Fruit fly (Drosophila melanogaster): Measurements from ENCODE around the gene how.

how gene

dm6 chr3R:22023041-22023626 lies 18.9 kb upstream of the how start, which contains the start of the genes Mitofilin and mRpL35 (continued):
- peak; percentile 13 for TF ChIP-seq CG11902 (GFP tag; optimal IDR thresholded peaks at IDR 0.05)
- no peak for TF ChIP-seq spab (GFP tag; optimal IDR thresholded peaks at IDR 0.05)
- peak; percentile 38 for TF ChIP-seq acj6 (GFP tag; optimal IDR thresholded peaks at IDR 0.05)
- peak; percentile 6 for TF ChIP-seq Ets21C (GFP tag; optimal IDR thresholded peaks at IDR 0.05)
- TF ChIP-seq CG16779 (tag; optimal IDR thresholded peaks at IDR 0.05) = no peak
- peak; percentile 51 for TF ChIP-seq Sox15 (GFP tag; optimal IDR thresholded peaks at IDR 0.05)
- peak; percentile 92 for TF ChIP-seq svp (GFP tag)
- no peak for TF ChIP-seq Sox102F (GFP tag; optimal IDR thresholded peaks at IDR 0.05)
- peak; percentile 28; the same call in 1 of the 3 replicates for TF ChIP-seq CG6163 (GFP tag; IDR thresholded peaks at IDR 0.05)
- no peak for TF ChIP-seq CG6276 (GFP tag; optimal IDR thresholded peaks at IDR 0.05)
- TF ChIP-seq fd85E (GFP tag; optimal IDR thresholded peaks at IDR 0.05) = no peak
- peak; percentile 23 for TF ChIP-seq Ets96B (tag; optimal IDR thresholded peaks at IDR 0.05)
- no peak for TF ChIP-seq net (GFP tag; optimal IDR thresholded peaks at IDR 0.05)
- peak; percentile 47 for TF ChIP-seq Eip75B (GFP tag; optimal IDR thresholded peaks at IDR 0.05)
- TF ChIP-seq CG3919 (GFP tag; optimal IDR thresholded peaks at IDR 0.05) = peak; percentile 37
- no peak for TF ChIP-seq Hr4 (GFP tag; optimal IDR thresholded peaks at IDR 0.05)
- peak; percentile 69 for TF ChIP-seq Eip78C (GFP tag)
- peak; percentile 36 for TF ChIP-seq Sox14 (GFP tag; optimal IDR thresholded peaks at IDR 0.05)
- TF ChIP-seq Hr38 (GFP tag; optimal IDR thresholded peaks at IDR 0.05) = no peak
- no peak for TF ChIP-seq dsx (GFP tag; optimal IDR thresholded peaks at IDR 0.05; ENCODE audit: poor library complexity, severe bottlenecking)
- TF ChIP-seq CG8632 (GFP tag; optimal IDR thresholded peaks at IDR 0.05) = no peak
- no peak for TF ChIP-seq CG15336 (GFP tag; IDR thresholded peaks at IDR 0.05)
- peak; percentile 57 for TF ChIP-seq vri (GFP tag; optimal IDR thresholded peaks at IDR 0.05)
- peak; percentile 70 for TF ChIP-seq CG10631 (GFP tag; optimal IDR thresholded peaks at IDR 0.05)
- TF ChIP-seq lz (GFP tag; optimal IDR thresholded peaks at IDR 0.05) = peak; percentile 53
- peak in 1 of 2 experiments; percentile 15 for TF ChIP-seq ss (GFP tag; optimal IDR thresholded peaks at IDR 0.05)
- TF ChIP-seq eg (GFP tag; IDR thresholded peaks at IDR 0.05) = no peak

- TF ChIP-seq dac (GFP tag; optimal IDR thresholded peaks at IDR 0.05) = no peak
- peak; percentile 65 for TF ChIP-seq Eip78C (GFP tag)
- peak; percentile 25 for TF ChIP-seq CG31627 (GFP tag; optimal IDR thresholded peaks at IDR 0.05)
- TF ChIP-seq CG4318 (GFP tag; optimal IDR thresholded peaks at IDR 0.05) = no peak
- peak; percentile 51 for TF ChIP-seq CG3919 (GFP tag; optimal IDR thresholded peaks at IDR 0.05)
- TF ChIP-seq Hr39 (GFP tag; optimal IDR thresholded peaks at IDR 0.05) = peak; percentile 28
- TF ChIP-seq svp (GFP tag) = peak; percentile 79
- TF ChIP-seq CG3032 (tag; optimal IDR thresholded peaks at IDR 0.05) = peak; percentile 9
- peak; percentile 66; the same call in 2 of the 3 replicates for TF ChIP-seq eg (GFP tag; IDR thresholded peaks at IDR 0.05)
- TF ChIP-seq Eip75B (GFP tag; optimal IDR thresholded peaks at IDR 0.05) = peak; percentile 70
- TF ChIP-seq CG34406 (GFP tag; optimal IDR thresholded peaks at IDR 0.05) = no peak
- peak; percentile 45 for TF ChIP-seq topi (GFP tag; optimal IDR thresholded peaks at IDR 0.05)
- peak; percentile 27 for TF ChIP-seq Met (GFP tag; optimal IDR thresholded peaks at IDR 0.05)
- peak; percentile 29 for TF ChIP-seq lz (GFP tag; optimal IDR thresholded peaks at IDR 0.05)
- TF ChIP-seq ss (GFP tag; optimal IDR thresholded peaks at IDR 0.05) = no peak
- no peak for TF ChIP-seq CG9139 (GFP tag; optimal IDR thresholded peaks at IDR 0.05)
- no peak for TF ChIP-seq CG15336 (GFP tag; IDR thresholded peaks at IDR 0.05)
- no peak for TF ChIP-seq Smox (GFP tag; optimal IDR thresholded peaks at IDR 0.05)
- TF ChIP-seq pdm3 (GFP tag; optimal IDR thresholded peaks at IDR 0.05) = no peak
- TF ChIP-seq Ets21C (GFP tag; optimal IDR thresholded peaks at IDR 0.05) = peak; percentile 8
- no peak for TF ChIP-seq salr (GFP tag; optimal IDR thresholded peaks at IDR 0.05)
- TF ChIP-seq acj6 (GFP tag; optimal IDR thresholded peaks at IDR 0.05) = peak; percentile 20
- peak; percentile 21; the same call in 1 of the 3 replicates for TF ChIP-seq CG6163 (GFP tag; IDR thresholded peaks at IDR 0.05)
- TF ChIP-seq Sox102F (GFP tag; optimal IDR thresholded peaks at IDR 0.05) = no peak
- TF ChIP-seq OdsH (GFP tag; optimal IDR thresholded peaks at IDR 0.05) = peak; percentile 15
- peak; percentile 57 for TF ChIP-seq esn (GFP tag; optimal IDR thresholded peaks at IDR 0.05)
- TF ChIP-seq net (GFP tag; optimal IDR thresholded peaks at IDR 0.05) = no peak
- peak; percentile 72 for TF ChIP-seq vri (GFP tag; optimal IDR thresholded peaks at IDR 0.05)
- TF ChIP-seq Sox14 (GFP tag; optimal IDR thresholded peaks at IDR 0.05) = peak; percentile 13
Observed at dm6 chr3R:22025320-22025719, 16.7 kb upstream of the how start, which contains the start of gene CG6028. TSS of gene CG6028 (minus strand) at chr3R:22025506.

Data from whole organism, prepupa.